Worm (Caenorhabditis elegans): ENCODE measurements around the gene C50B6.1.

DNA sequence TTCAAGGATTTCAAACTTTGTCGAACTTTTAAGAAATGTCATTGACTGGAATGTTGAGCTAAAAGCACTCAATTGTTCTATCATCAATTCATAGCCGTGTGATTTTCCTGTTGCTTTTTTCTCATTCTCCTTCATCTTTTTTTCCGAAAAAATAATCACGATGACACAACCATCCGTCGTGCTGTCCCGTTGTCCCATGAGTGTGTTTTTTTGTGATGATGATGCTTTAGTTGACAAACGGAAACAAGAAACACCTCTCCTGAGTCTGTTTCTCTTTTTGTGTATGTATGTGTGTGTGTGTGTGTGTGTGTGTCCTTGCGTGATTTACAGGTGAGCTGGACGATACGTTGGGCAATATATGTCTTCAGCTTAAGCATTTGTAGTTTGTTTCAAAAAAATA is 8.2 kb upstream of the C50B6.1 start:
- TF ChIP-seq F49E8.2 (tag; optimal IDR thresholded peaks at IDR 0.05; ENCODE audit: insufficient read depth) (no peak), egl-44 (GFP tag; IDR thresholded peaks at IDR 0.05) (no peak), sea-2 (GFP tag; IDR thresholded peaks at IDR 0.05) (no peak), mes-4 (tag; optimal IDR thresholded peaks at IDR 0.05) (no peak), tbx-9 (tag; optimal IDR thresholded peaks at IDR 0.05; ENCODE audit: borderline replicate concordance) (no peak), lin-35 (GFP tag; optimal IDR thresholded peaks at IDR 0.05) (no peak), unc-130 (GFP tag; optimal IDR thresholded peaks at IDR 0.05) (no peak), him-1 (tag; optimal IDR thresholded peaks at IDR 0.05) (no peak), ccch-3 (GFP tag; optimal IDR thresholded peaks at IDR 0.05) (no peak)

Measured in whole organism, young adult.